Worm (Caenorhabditis elegans): ENCODE data around the gene F26H11.4.
A peak's percentile ranks its signal among the peaks of the same experiment; 100 is the strongest.

Gene F26H11.4

DNA sequence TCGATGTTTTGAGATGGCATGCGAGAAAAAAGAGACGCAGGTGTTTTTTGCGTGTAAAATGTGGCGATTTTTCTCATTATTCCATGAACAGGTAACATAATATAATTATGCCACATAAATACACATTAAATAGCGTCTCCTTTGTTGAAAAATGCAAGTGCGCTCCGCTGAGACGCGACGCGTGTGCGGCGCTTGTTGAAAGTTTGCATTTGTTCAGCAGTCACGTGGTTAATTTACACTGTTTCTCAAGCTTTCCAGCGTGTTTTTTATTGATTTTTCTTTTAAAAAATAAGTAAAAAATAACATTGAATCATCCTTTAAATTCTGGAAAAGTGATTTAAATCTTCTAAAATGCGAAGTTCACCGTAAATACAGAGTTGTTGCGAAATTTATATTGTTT is 8.8 kb upstream of the F26H11.4 start:
- TF ChIP-seq skn-1 (tag; optimal IDR thresholded peaks at IDR 0.05) (no peak), elt-3 (tag; optimal IDR thresholded peaks at IDR 0.05) (peak in 1 of 3 experiments; percentile 6), nhr-67 (tag; optimal IDR thresholded peaks at IDR 0.05) (no peak), sea-2 (GFP tag; optimal IDR thresholded peaks at IDR 0.05) (no peak), hmg-11 (tag; optimal IDR thresholded peaks at IDR 0.05) (peak; percentile 86), nhr-28 (tag; optimal IDR thresholded peaks at IDR 0.05) (no peak), nhr-43 (tag; optimal IDR thresholded peaks at IDR 0.05; ENCODE audit: poor library complexity, severe bottlenecking) (peak; percentile 70), ztf-4 (tag; optimal IDR thresholded peaks at IDR 0.05) (peak; percentile 41), ZK546.5 (tag; optimal IDR thresholded peaks at IDR 0.05) (no peak), nhr-77 (tag; optimal IDR thresholded peaks at IDR 0.05) (peak; percentile 6), fos-1 (tag; optimal IDR thresholded peaks at IDR 0.05) (no peak), pqm-1 (tag; optimal IDR thresholded peaks at IDR 0.05) (peak; percentile 61), fkh-10 (GFP tag; optimal IDR thresholded peaks at IDR 0.05) (peak; percentile 46), snpc-4 (tag; optimal IDR thresholded peaks at IDR 0.05) (peak; percentile 89), egl-5 (tag; optimal IDR thresholded peaks at IDR 0.05) (peak; percentile 98), R02D3.7 (tag; optimal IDR thresholded peaks at IDR 0.05) (no peak), ceh-82 (tag; optimal IDR thresholded peaks at IDR 0.05) (no peak), nhr-237 (tag; optimal IDR thresholded peaks at IDR 0.05) (no peak), aly-2 (tag; optimal IDR thresholded peaks at IDR 0.05) (no peak), nhr-11 (tag; optimal IDR thresholded peaks at IDR 0.05) (no peak), mdl-1 (tag; optimal IDR thresholded peaks at IDR 0.05) (peak; percentile 51), unc-39 (tag; optimal IDR thresholded peaks at IDR 0.05) (no peak), lin-39 (tag; optimal IDR thresholded peaks at IDR 0.05) (peak; percentile 89), eor-1 (tag; optimal IDR thresholded peaks at IDR 0.05) (peak in 1 of 2 experiments; percentile 51), elt-2 (tag; optimal IDR thresholded peaks at IDR 0.05) (peak; percentile 56), ceh-16 (tag; optimal IDR thresholded peaks at IDR 0.05) (no peak), nhr-23 (tag; optimal IDR thresholded peaks at IDR 0.05) (peak; percentile 81), nhr-76 (tag; optimal IDR thresholded peaks at IDR 0.05) (no peak), nhr-25 (tag; optimal IDR thresholded peaks at IDR 0.05) (peak; percentile 85), pha-4 (tag; optimal IDR thresholded peaks at IDR 0.05) (peak; percentile 98), jun-1 (tag; optimal IDR thresholded peaks at IDR 0.05) (peak; percentile 60), tbx-2 (tag; optimal IDR thresholded peaks at IDR 0.05) (peak; percentile 16), lsy-12 (tag; optimal IDR thresholded peaks at IDR 0.05) (peak; percentile 48), nfya-1 (tag; optimal IDR thresholded peaks at IDR 0.05; ENCODE audit: insufficient read depth) (peak; percentile 91), mml-1 (tag; optimal IDR thresholded peaks at IDR 0.05) (no peak), elt-1 (tag; optimal IDR thresholded peaks at IDR 0.05) (no peak), ztf-11 (tag; optimal IDR thresholded peaks at IDR 0.05) (no peak), ceh-9 (tag; optimal IDR thresholded peaks at IDR 0.05) (no peak), zag-1 (tag; optimal IDR thresholded peaks at IDR 0.05) (no peak), fkh-2 (tag; optimal IDR thresholded peaks at IDR 0.05) (no peak), ama-1 (optimal IDR thresholded peaks at IDR 0.05) (no peak), lin-15B (tag; optimal IDR thresholded peaks at IDR 0.05) (peak; percentile 93), unc-62 (GFP tag; optimal IDR thresholded peaks at IDR 0.05) (no peak), ceh-28 (tag; optimal IDR thresholded peaks at IDR 0.05) (peak; percentile 77), daf-12 (tag; optimal IDR thresholded peaks at IDR 0.05) (no peak), egl-27 (tag; optimal IDR thresholded peaks at IDR 0.05) (no peak), nhr-12 (tag; optimal IDR thresholded peaks at IDR 0.05) (no peak)

DNA sequence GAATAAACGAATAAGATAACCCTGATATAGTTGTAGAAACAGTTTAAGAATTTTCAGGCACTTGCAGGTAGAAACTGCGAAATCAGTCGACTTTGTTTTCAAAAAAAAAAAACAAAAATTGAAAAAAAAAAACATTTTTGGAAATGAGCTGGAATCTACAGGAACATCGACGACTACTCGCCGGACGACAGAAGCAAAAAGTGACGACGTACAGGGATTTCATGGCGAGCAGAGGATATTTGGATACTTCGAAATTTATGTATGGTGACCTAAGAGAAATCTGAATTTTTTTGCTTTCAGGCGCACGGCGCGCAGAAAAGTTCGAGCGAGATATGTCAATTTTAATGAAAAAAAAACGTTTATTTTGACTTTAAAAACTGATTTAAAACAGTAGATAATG is 7.3 kb upstream of the F26H11.4 start:
- TF ChIP-seq ama-1 (optimal IDR thresholded peaks at IDR 0.05), result peak; percentile 87
- TF ChIP-seq ceh-16 (tag; optimal IDR thresholded peaks at IDR 0.05), result no peak

Data from whole organism, L3 larva.